Fruit fly (Drosophila melanogaster): ENCODE results near the gene AsnRS.

Gene AsnRS

dm6 chr2L:19137494-19138360 lies 6.0 kb upstream of the AsnRS start:
- TF ChIP-seq sage (GFP tag; optimal IDR thresholded peaks at IDR 0.05), result no peak
- TF ChIP-seq Myc (optimal IDR thresholded peaks at IDR 0.05), result no peak
- no peak for TF ChIP-seq tai (GFP tag; optimal IDR thresholded peaks at IDR 0.05)
- peak; percentile 83 for TF ChIP-seq Dfd (GFP tag; optimal IDR thresholded peaks at IDR 0.05)
- no peak for TF ChIP-seq Hr83 (GFP tag; optimal IDR thresholded peaks at IDR 0.05; ENCODE audit: poor library complexity, severe bottlenecking)
- no peak for TF ChIP-seq usp (GFP tag; optimal IDR thresholded peaks at IDR 0.05)

- TF ChIP-seq Abd-B (GFP tag; optimal IDR thresholded peaks at IDR 0.05) (no peak), Hnf4 (GFP tag; optimal IDR thresholded peaks at IDR 0.05) (peak; percentile 77), jim (GFP tag; optimal IDR thresholded peaks at IDR 0.05) (no peak), fru (GFP tag; optimal IDR thresholded peaks at IDR 0.05) (peak; percentile 96), br (GFP tag; optimal IDR thresholded peaks at IDR 0.05) (peak; percentile 88), tai (GFP tag; optimal IDR thresholded peaks at IDR 0.05) (peak; percentile 55), usp (GFP tag; optimal IDR thresholded peaks at IDR 0.05) (no peak), Vsx2 (GFP tag; optimal IDR thresholded peaks at IDR 0.05; ENCODE audit: partially characterized antibody) (no peak), Dfd (GFP tag; optimal IDR thresholded peaks at IDR 0.05) (peak; percentile 78), psq (GFP tag; optimal IDR thresholded peaks at IDR 0.05) (peak; percentile 100), Jra (GFP tag; optimal IDR thresholded peaks at IDR 0.05) (peak; percentile 59), Rel (GFP tag; optimal IDR thresholded peaks at IDR 0.05) (peak; percentile 46), Rel (tag; optimal IDR thresholded peaks at IDR 0.05) (peak; percentile 46), CG32264 (GFP tag; optimal IDR thresholded peaks at IDR 0.05) (peak; percentile 52), CG9705 (GFP tag; optimal IDR thresholded peaks at IDR 0.05) (peak; percentile 81), CrebA (GFP tag; optimal IDR thresholded peaks at IDR 0.05; ENCODE audit: borderline replicate concordance) (no peak), Sp1 (GFP tag; optimal IDR thresholded peaks at IDR 0.05) (peak; percentile 66), sage (GFP tag; optimal IDR thresholded peaks at IDR 0.05) (peak; percentile 79), Mio (GFP tag; optimal IDR thresholded peaks at IDR 0.05) (peak; percentile 29), sv (GFP tag; optimal IDR thresholded peaks at IDR 0.05) (no peak), foxo (GFP tag; optimal IDR thresholded peaks at IDR 0.05) (peak in 1 of 2 experiments; percentile 88), brk (GFP tag; optimal IDR thresholded peaks at IDR 0.05) (peak; percentile 70), dl (GFP tag; optimal IDR thresholded peaks at IDR 0.05; ENCODE audit: insufficient read depth in 1 of 2, partially characterized antibody in 2 of 2) (peak in 1 of 2 experiments; percentile 3), dsf (GFP tag; optimal IDR thresholded peaks at IDR 0.05; ENCODE audit: borderline replicate concordance) (no peak), Hr78 (GFP tag; optimal IDR thresholded peaks at IDR 0.05) (no peak), woc (GFP tag; optimal IDR thresholded peaks at IDR 0.05) (peak; percentile 91), lola (GFP tag; optimal IDR thresholded peaks at IDR 0.05) (no peak), ey (GFP tag; optimal IDR thresholded peaks at IDR 0.05) (peak; percentile 93), Hr83 (GFP tag; optimal IDR thresholded peaks at IDR 0.05; ENCODE audit: poor library complexity, severe bottlenecking) (no peak), Myc (optimal IDR thresholded peaks at IDR 0.05) (no peak), HLH106 (tag; optimal IDR thresholded peaks at IDR 0.05) (peak; percentile 91), GATAd (GFP tag; optimal IDR thresholded peaks at IDR 0.05) (no peak), Dif (GFP tag; optimal IDR thresholded peaks at IDR 0.05; ENCODE audit: partially characterized antibody) (peak; percentile 3), pan (optimal IDR thresholded peaks at IDR 0.05) (no peak), rgr (GFP tag; optimal IDR thresholded peaks at IDR 0.05) (peak; percentile 92), dmrt93B (GFP tag; optimal IDR thresholded peaks at IDR 0.05) (peak; percentile 87), h (GFP tag; optimal IDR thresholded peaks at IDR 0.05) (peak; percentile 95), N (GFP tag; optimal IDR thresholded peaks at IDR 0.05) (no peak), OdsH (GFP tag; optimal IDR thresholded peaks at IDR 0.05) (peak; percentile 94)
These were observed 5.0 kb upstream of the AsnRS start for dm6 chr2L:19136735-19137134.

Measured in whole organism, wandering third instar larva.